Worm (Caenorhabditis elegans) whole organism, L4/young adult: ENCODE measurements around the gene pals-39.

Experiments used
- W03F9.2 ChIP-seq: fragments of 150-350 bp; optimal IDR thresholded peaks from 2 replicates; lab custom pipeline; 2014; ENCODE audit warnings: missing biosample characterization, missing genetic modification characterization
- dao-5 ChIP-seq: sonication (generic microtip); optimal IDR thresholded peaks from 2 replicates; lab custom pipeline; 2016; ENCODE audit warnings: missing genotype, missing genetic modification characterization, moderate library complexity, missing compliant biosample characterization
- him-1 ChIP-seq: sonication (generic microtip); optimal IDR thresholded peaks from 2 replicates; lab custom pipeline; 2016; ENCODE audit warnings: missing genotype, missing genetic modification reagents, missing genetic modification characterization, missing compliant biosample characterization

Gene pals-39

DNA sequence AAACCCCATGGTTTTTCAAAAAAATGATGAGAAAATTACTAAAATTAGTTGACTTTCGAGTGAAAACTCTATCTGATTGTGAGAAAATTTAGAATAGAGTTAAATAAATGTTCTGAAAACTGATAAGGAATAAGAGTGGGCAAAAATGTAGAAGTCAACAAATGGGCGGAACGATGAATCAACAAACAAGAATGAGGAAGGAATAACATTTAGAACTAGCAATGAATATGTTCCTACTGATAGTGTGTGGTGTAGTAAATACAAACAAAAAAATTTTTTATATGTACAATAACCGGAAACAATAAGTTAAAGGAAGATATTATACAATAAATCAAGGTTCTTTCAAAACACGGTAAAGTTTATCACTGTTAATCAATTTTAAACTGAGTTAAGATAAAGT, at the start of gene pals-39:
TSS of gene pals-39 (minus strand) at position 101 of the 400 bp plus-strand sequence.
- no peak for TF ChIP-seq him-1 (tag; lab: Kevin White, UChicago)
- no peak for TF ChIP-seq W03F9.2 (tag; lab: Kevin White, UChicago)
- no peak for TF ChIP-seq dao-5 (tag; lab: Kevin White, UChicago)

DNA sequence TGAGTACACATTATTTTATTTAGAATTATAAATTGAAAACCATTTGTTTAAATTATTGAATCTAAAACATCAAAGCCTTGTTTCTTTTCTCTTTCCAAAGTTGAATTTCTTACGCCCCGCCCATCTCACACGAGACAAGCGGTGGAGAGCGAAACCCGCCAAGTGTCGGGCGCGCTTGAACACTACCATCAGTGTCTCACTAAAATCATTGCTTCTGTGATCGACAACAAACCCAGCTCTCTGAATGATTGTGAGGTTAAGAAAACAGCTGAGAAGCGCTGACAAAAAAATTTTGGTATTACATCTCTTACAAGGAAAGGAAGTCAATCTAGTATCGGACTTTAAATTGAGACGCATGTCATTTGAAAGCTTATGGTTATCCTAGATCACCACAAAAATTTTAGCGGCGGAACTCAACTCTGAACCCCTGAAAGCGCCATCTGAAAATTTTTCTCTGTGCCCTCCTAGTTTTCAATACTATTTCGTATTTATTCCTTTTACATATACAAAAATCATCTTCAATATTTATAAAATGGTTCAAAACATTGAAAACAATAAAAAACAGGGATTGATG, 47.5 kb upstream of the pals-39 start:
- TF ChIP-seq dao-5 (tag; lab: Kevin White, UChicago) = no peak
- peak; percentile 63 for TF ChIP-seq W03F9.2 (tag; lab: Kevin White, UChicago)
- TF ChIP-seq him-1 (tag; lab: Kevin White, UChicago) = no peak

DNA sequence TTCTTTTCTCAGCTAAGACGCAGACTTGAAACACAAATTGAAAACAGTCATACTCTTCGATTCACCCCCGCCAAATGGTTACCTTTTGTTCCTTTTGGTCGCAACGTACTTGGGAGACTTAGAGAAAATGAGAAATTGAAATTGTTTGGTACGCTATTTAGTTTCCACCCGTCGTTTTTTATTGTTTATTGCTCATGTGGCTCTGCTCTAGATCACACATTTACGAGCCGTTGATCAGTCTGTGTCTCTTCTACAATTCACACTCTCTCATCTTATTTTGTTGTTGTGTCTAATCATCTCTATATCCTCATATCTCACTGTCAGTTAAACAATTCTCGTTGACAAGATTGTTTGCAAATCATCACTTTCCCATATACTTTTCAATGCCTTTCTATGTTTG, 44.3 kb upstream of the pals-39 start:
- no peak for TF ChIP-seq W03F9.2 (tag; lab: Kevin White, UChicago)
- TF ChIP-seq him-1 (tag; lab: Kevin White, UChicago) = no peak
- no peak for TF ChIP-seq dao-5 (tag; lab: Kevin White, UChicago)

DNA sequence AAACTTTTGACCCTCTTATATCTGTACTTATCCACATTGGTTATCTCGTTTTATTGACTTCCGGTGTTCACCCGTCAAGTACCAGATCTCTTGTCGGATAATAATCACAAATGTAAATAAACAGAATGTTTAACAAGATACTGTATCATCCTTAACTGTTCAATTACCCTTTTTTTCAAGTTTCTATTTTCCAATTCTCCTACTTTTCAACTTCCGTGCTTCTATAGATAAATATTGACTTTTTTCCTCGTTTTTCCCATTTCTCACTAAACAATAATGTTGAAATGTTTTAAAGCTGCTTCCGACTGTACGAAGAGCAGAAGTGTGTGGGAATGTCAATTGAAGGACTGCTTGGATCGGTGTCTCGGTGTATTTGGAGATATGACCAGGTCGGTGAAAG, 43.3 kb upstream of the pals-39 start, which contains the start of gene inx-11:
TSS of gene inx-11 (plus strand) at position 301 of the 400 bp plus-strand sequence.
- TF ChIP-seq W03F9.2 (tag; lab: Kevin White, UChicago) (no peak), him-1 (tag; lab: Kevin White, UChicago) (no peak), dao-5 (tag; lab: Kevin White, UChicago) (no peak)

DNA sequence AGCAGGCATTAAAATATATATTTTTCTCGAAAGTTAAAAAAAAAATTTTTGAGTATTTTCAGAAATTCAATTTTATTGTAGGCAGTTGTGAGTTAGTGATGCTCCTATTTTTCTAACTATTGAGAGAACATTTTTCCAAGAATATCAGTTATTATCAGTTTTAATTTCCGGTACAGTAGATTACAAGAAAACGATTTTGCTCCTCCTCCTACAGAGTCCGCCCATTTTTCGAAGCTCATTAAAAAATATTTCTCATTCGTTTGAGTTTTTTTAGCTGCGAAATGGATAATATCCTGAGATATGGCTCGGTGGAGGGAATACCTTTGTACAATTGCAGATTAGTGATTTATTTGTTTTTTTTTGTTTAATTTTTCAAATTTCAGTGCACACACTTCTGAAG, 40.9 kb upstream of the pals-39 start, which contains the start of gene srt-39:
TSS of gene srt-39 (plus strand) at position 301 of the 400 bp plus-strand sequence.
- TF ChIP-seq W03F9.2 (tag; lab: Kevin White, UChicago) (no peak), dao-5 (tag; lab: Kevin White, UChicago) (no peak), him-1 (tag; lab: Kevin White, UChicago) (no peak)

DNA sequence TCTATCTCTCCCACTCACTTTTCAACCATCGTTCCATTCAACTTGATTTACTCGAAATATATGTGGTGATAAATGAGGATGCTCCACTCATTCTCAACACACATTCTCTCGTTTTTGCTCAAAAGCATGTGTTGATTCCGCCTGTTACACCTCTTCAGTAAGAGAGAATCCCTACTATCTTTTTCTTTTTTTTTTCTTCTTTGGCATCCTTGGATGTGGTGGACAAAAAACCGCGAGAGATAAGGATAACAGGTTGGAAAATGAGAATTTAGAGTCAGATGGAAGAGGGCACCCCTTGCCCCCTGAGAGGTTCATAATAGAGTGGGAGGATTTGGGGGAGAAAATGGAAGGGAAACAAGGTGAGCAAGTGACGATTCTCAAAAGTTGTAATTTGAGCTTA, 35.3 kb upstream of the pals-39 start:
- TF ChIP-seq him-1 (tag; lab: Kevin White, UChicago) (no peak), dao-5 (tag; lab: Kevin White, UChicago) (no peak), W03F9.2 (tag; lab: Kevin White, UChicago) (no peak)

DNA sequence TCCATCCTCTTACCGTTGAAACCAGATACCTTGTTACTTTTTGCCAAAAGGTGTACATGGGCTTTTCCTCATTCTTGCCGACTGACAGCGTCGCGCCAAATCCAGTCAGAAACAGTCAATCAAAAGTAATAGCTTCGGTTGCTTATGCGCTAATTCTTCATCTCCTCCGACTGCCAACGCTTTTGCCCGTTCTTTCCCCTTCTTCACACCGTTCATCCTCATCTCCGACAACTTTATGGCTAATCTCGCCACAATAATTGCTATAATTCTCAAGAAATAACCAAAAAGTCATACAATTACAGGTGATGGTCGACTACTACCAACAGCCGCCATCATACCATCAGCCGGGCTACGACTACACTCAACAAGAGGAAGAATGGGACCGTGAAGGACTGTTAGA, 34.5 kb upstream of the pals-39 start, which contains the start of gene atn-1:
TSS of gene atn-1 (plus strand) at position 301 of the 400 bp plus-strand sequence.
- TF ChIP-seq him-1 (tag; lab: Kevin White, UChicago) = no peak

DNA sequence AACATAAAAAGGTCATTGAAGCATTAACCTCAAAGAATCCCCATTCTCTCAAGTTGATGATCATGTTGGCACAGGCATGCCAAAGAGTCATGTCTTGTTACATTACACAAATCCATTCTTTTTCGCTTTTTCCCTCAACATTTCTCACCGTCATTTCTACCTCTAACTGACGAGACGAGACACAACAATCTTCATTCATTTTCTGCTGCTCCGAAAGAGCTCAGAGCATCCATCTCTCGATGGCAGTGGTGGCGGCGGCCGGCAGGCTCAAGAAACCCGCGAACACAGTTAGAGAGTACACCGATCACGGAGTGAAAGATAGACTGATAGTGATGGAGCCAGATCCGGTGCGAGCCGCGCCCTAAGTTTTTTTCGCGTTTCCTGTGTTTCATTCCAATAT, 33.5 kb upstream of the pals-39 start:
- TF ChIP-seq W03F9.2 (tag; lab: Kevin White, UChicago) = no peak
- TF ChIP-seq him-1 (tag; lab: Kevin White, UChicago) = no peak

DNA sequence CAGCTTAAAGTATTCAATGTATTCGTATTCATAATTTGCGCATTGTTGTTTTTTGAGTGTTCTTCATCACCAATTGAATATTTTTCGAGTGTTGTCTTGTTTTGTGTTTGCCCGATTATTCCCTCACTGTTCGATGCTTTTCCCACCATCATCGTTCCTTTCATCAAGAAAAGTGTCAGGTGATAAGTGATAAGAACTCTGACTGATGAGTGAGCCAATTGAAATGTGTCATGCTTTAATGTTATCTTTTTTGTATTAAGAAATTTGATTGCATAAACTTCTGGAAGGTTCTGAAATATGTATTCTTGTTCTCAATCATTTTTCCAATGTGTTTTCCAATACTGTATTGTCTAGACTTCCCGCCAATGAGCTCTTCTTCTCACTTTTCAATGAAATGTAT, 31.7 kb upstream of the pals-39 start:
- no peak for TF ChIP-seq dao-5 (tag; lab: Kevin White, UChicago)
- TF ChIP-seq W03F9.2 (tag; lab: Kevin White, UChicago) = no peak
- no peak for TF ChIP-seq him-1 (tag; lab: Kevin White, UChicago)

DNA sequence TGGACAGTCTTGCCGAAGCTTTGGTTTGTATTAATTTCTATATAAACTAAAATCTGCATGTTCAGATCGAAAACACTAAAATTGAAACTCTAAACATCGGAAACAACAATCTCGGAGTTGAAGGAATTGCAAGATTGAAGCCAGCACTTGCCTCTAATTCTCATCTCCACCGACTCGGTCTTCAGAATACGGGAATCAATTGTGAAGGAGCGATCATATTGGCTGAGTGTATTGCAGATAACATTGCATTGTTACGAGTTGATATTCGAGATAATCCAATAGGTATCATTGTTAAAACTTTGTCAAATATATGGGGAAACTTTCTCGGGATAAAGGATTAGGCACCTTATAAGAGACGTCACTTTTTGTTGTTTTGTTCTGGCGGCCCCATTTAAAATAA, 26.7 kb upstream of the pals-39 start:
- TF ChIP-seq dao-5 (tag; lab: Kevin White, UChicago) (no peak), W03F9.2 (tag; lab: Kevin White, UChicago) (no peak), him-1 (tag; lab: Kevin White, UChicago) (no peak)

DNA sequence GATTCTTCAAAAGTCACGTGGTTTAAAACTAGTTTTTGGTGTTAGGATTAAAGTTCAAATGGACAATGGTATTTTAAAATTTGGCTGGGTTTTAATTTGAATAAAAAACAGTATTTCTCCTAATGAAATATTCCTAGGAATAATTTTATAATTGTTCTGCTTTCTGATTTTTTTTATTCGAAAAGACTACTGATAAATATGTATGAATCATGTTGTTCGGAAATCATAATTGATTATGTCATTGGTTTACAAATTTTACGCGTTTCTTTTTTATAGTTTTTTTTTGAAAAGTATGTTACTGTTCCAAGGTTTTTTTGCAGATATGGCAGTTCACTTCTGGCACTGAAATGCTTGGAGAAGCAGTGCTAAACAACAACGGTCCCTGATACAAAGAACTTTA, 24.7 kb upstream of the pals-39 start, which contains the start of gene F28C1.3:
TSS of gene F28C1.3 (plus strand) at position 301 of the 400 bp plus-strand sequence.
- TF ChIP-seq dao-5 (tag; lab: Kevin White, UChicago) (no peak), him-1 (tag; lab: Kevin White, UChicago) (no peak), W03F9.2 (tag; lab: Kevin White, UChicago) (no peak)

DNA sequence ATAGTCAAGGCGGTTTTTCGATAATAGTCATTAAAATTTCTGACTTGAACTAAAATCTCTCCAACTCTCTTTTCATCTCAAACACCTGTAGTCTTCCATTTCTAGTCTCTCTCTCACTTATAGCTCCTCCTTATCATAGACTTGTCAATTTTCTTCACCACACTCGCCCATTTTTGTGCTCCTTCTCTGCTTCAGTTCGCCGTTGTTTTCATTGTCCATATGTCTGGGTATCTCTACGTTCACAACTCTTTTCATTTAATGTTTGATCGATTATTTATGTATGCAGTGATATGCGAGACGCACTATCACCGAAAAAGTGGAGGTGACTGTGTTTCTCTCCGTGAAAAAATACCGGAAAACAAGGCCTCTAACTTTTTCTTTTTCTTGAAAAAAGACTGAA, 24.1 kb upstream of the pals-39 start:
- peak; percentile 30 for TF ChIP-seq W03F9.2 (tag; lab: Kevin White, UChicago)
- no peak for TF ChIP-seq him-1 (tag; lab: Kevin White, UChicago)

DNA sequence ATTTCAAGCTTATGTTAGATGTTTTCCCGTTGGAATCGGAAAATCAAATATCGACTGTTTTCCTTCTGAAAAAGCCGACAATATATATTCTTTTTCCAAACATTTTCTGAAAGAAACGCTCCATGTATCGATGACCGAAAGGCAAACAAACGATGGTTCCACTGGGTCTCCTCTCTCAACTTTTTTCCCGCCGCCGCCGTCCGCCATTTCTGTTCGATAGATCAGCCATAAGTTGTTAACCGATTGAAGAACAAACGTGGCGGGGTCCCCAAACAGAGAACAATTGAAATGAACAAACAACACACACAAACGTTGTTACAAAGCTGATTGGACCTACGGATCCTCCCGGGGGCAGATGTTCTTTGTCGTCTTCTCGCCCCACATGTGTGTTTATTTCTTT, 23.0 kb upstream of the pals-39 start:
- no peak for TF ChIP-seq him-1 (tag; lab: Kevin White, UChicago)
- TF ChIP-seq W03F9.2 (tag; lab: Kevin White, UChicago) = no peak
- TF ChIP-seq dao-5 (tag; lab: Kevin White, UChicago) = no peak

DNA sequence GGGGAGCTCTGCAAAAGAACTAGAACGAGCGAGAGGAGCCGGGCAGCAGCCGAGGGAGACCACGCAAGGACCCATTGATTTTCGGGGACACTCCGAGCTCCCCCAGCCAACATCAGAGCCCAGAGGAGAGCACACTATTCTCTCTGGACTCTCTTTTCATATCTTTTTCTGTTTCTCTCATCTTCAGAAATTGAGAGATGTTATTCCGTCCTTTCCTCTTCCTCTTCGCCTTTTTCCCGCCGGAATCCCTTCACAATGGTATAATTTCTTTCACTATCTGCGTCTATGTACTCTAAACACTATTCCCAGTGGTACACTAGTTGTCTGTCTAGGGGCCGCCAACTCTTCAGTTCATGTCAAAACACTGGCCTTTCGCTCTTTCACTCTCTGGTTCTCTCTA, 21.7 kb upstream of the pals-39 start:
- TF ChIP-seq him-1 (tag; lab: Kevin White, UChicago) (peak; percentile 52), W03F9.2 (tag; lab: Kevin White, UChicago) (no peak), dao-5 (tag; lab: Kevin White, UChicago) (no peak)
